Worm (Caenorhabditis elegans): ENCODE measurements around the gene srlf-28.

Gene srlf-28

DNA sequence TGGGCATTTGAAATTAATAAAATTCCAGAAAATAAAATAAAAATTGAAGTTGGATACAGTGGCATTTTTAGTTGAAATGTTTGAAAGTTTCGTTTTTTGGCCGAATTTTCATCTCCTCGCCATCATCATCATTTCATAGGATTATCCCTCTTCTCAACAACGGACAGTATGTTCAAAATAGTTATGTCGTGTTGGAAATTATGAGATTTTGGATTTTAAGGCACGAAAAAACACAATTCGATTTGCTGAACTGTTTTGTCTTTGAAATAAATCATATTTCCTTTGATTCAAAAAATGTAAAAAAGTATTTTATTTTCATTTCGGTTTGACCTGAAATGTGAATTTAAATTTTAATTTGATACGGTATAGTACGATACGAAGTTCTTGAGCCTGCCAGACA is at the start of gene srlf-28:
Gene srlf-28, minus strand, starts transcription at position 101 of the 400 bp plus-strand sequence.
- TF ChIP-seq lin-39 (tag; optimal IDR thresholded peaks at IDR 0.05) (no peak), snpc-4 (tag; optimal IDR thresholded peaks at IDR 0.05) (no peak), R02D3.7 (tag; optimal IDR thresholded peaks at IDR 0.05) (no peak), mab-5 (tag; optimal IDR thresholded peaks at IDR 0.05) (no peak), lin-13 (GFP tag; optimal IDR thresholded peaks at IDR 0.05) (no peak), elt-3 (tag; optimal IDR thresholded peaks at IDR 0.05) (no peak), nhr-6 (tag; optimal IDR thresholded peaks at IDR 0.05) (no peak), sma-9 (GFP tag; optimal IDR thresholded peaks at IDR 0.05) (no peak), sma-9 (tag; optimal IDR thresholded peaks at IDR 0.05) (no peak), elt-1 (tag; optimal IDR thresholded peaks at IDR 0.05) (no peak), nhr-77 (tag; optimal IDR thresholded peaks at IDR 0.05) (no peak), ztf-1 (GFP tag; conservative IDR thresholded peaks at IDR 0.05) (no peak), dmd-4 (tag; optimal IDR thresholded peaks at IDR 0.05) (no peak), nhr-23 (tag; optimal IDR thresholded peaks at IDR 0.05) (no peak), ztf-11 (tag; optimal IDR thresholded peaks at IDR 0.05) (no peak), C34F6.9 (tag; optimal IDR thresholded peaks at IDR 0.05) (no peak), mdl-1 (tag; optimal IDR thresholded peaks at IDR 0.05) (no peak), fos-1 (tag; optimal IDR thresholded peaks at IDR 0.05) (no peak), peb-1 (tag; optimal IDR thresholded peaks at IDR 0.05) (no peak)

DNA sequence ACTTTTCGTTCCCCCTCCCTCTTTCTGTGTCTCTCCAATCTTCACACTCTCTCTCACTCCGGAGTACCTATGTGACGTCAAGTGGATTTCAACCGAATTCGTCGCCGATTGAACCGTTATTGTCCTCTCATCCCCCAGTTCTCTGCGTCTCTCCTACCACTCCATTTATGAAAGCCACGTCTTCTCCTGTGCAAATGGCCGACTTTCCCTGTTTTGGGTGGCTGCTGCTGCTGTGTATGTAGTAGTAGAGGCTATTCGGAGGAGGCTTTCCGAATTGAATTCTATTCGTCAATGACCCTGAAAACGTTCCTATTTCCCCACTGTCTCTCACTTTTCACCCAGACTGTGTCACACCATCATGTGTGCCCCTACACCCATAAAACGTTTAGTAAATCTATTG is 48.1 kb upstream of the srlf-28 start:
- TF ChIP-seq nhr-10 (tag; optimal IDR thresholded peaks at IDR 0.05), result no peak
- TF ChIP-seq sma-3 (GFP tag; optimal IDR thresholded peaks at IDR 0.05), result peak; percentile 26
- TF ChIP-seq nhr-129 (tag; optimal IDR thresholded peaks at IDR 0.05), result peak; percentile 44
- TF ChIP-seq blmp-1 (tag; optimal IDR thresholded peaks at IDR 0.05; ENCODE audit: insufficient read depth), result peak; percentile 27
- TF ChIP-seq ztf-11 (tag; optimal IDR thresholded peaks at IDR 0.05), result no peak
- TF ChIP-seq sem-4 (tag; optimal IDR thresholded peaks at IDR 0.05), result peak; percentile 18
- TF ChIP-seq nhr-25 (tag; optimal IDR thresholded peaks at IDR 0.05), result peak; percentile 34

DNA sequence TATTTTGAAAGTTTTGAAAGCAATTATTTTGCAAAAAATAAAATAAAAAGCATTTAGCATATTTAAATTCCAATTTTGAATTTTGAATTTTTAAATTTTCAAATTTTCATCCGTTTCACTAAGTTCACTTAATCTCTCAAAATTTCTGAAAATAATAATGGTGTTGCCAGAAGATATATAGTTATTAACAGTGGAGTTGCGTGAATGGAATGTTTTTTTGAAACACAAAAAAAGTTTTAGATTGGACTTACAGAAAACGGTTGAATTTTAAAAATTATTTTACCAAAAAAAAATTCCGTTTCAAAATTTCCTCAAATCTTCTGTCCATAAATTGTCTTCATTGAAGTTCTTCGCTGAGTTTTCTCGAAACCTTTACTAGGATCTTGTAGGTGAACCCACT is 47.6 kb upstream of the srlf-28 start:
- TF ChIP-seq unc-55 (GFP tag; optimal IDR thresholded peaks at IDR 0.05) (no peak), ztf-4 (tag; optimal IDR thresholded peaks at IDR 0.05) (no peak), ceh-82 (tag; optimal IDR thresholded peaks at IDR 0.05) (no peak), nhr-6 (tag; optimal IDR thresholded peaks at IDR 0.05) (no peak)

DNA sequence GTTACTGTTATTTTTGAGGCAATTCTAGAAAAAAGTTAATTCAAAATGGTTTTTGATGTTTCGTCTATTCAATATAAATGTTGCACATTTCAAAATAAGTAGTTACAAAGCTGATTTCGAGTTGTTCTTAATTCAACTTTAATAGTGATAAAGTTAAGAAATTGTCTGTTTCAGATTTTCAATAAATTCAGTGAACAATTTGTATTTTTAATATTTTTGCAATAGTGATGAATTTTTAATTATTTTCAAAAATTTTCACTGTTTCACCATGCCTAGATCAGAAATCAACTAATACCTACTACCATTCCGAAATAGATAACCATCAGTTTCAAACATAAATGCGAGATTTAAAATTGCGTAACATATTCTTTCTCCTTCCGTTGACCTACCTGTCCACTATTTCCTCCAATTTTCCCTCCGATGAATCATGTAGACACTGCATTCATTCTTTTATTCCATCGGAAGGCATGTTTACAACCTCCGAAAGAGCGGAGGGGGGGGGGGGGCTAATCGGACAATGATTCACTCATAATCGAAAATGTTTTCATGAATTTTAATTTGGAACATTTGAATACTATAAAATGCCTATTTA is 46.5 kb upstream of the srlf-28 start:
- peak; percentile 15 for TF ChIP-seq nhr-25 (tag; optimal IDR thresholded peaks at IDR 0.05)
- no peak for TF ChIP-seq peb-1 (tag; optimal IDR thresholded peaks at IDR 0.05)
- TF ChIP-seq lsy-2 (tag; optimal IDR thresholded peaks at IDR 0.05), result no peak
- no peak for TF ChIP-seq nhr-10 (tag; optimal IDR thresholded peaks at IDR 0.05)
- TF ChIP-seq gmeb-1 (tag; optimal IDR thresholded peaks at IDR 0.05), result no peak
- TF ChIP-seq nhr-12 (tag; optimal IDR thresholded peaks at IDR 0.05), result no peak
- TF ChIP-seq mdl-1 (tag; optimal IDR thresholded peaks at IDR 0.05), result no peak
- no peak for TF ChIP-seq aly-2 (tag; optimal IDR thresholded peaks at IDR 0.05)
- TF ChIP-seq ztf-4 (tag; optimal IDR thresholded peaks at IDR 0.05), result no peak
- TF ChIP-seq nhr-11 (tag; optimal IDR thresholded peaks at IDR 0.05), result no peak
- peak; percentile 10 for TF ChIP-seq sem-4 (tag; optimal IDR thresholded peaks at IDR 0.05)
- TF ChIP-seq nhr-129 (tag; optimal IDR thresholded peaks at IDR 0.05), result peak; percentile 14

DNA sequence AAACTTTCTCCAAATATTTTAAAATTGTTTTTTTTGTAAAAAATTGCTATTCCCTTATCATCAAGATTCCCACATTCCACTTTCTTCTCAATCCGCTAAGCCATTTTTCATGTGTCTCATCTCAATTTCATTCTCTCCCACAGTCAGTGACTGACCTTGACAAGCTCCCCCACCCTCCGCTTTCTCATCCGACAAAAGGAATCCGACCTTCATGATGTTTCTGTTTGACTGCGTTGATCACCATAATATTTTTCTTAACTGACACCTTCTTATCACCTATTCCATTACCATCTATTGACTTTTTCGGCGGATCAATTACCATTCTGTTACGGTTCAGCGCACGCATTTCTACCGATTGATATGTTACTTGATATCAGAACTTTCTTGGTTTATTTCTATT is 45.4 kb upstream of the srlf-28 start:
- TF ChIP-seq fos-1 (tag; optimal IDR thresholded peaks at IDR 0.05) (peak; percentile 10), ceh-16 (tag; optimal IDR thresholded peaks at IDR 0.05) (peak; percentile 10), nhr-129 (tag; optimal IDR thresholded peaks at IDR 0.05) (peak; percentile 65), elt-3 (tag; optimal IDR thresholded peaks at IDR 0.05) (no peak), blmp-1 (tag; optimal IDR thresholded peaks at IDR 0.05; ENCODE audit: insufficient read depth) (peak; percentile 47), nhr-25 (tag; optimal IDR thresholded peaks at IDR 0.05) (peak; percentile 35), lin-11 (tag; optimal IDR thresholded peaks at IDR 0.05) (no peak)

Data from whole organism, L2 larva.